Fruit fly (Drosophila melanogaster): ENCODE results near the gene bdwf.

The bdwf gene

DNA sequence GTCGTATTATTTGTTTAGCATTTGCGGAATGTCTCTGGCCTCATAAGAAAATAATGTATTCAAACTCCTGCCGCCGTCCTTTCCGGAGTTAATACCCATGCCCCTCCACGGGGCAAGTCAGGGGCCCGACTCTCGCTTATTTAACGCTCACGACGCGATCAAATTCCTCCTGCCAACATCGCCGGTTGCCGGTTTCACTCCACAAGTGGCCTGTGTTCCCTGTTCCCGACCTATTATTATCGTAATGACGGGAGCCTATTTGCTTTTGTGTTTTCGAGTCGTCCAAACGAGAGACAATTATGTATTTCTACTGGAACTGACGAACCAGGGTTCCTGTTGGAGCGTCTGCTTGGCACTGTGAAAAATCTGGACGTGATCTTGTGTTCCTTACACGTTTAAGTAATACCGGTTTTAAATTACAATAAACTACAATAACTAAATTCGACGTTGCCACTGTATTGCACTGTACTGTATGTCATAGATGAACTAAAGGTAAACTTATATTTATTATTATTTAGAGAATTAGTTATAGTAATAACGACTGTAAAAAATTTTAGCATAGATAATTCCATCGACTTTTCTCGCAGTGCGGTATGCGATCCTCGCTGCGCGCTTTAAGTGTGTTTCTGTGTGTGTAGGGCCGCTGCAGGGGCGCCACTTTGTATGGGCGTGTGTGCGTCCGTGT, 9.7 kb upstream of the bdwf start (continued):
- TF ChIP-seq Xrp1 (GFP tag; IDR thresholded peaks at IDR 0.05), result peak; percentile 77
- TF ChIP-seq Six4 (GFP tag; optimal IDR thresholded peaks at IDR 0.05), result no peak
- peak; percentile 52; the same call in 1 of the 2 replicates for TF ChIP-seq CG17328 (GFP tag; IDR thresholded peaks at IDR 0.05)
- peak; percentile 58 for TF ChIP-seq lbe (GFP tag; optimal IDR thresholded peaks at IDR 0.05)
- TF ChIP-seq CG13424 (tag; optimal IDR thresholded peaks at IDR 0.05), result peak; percentile 33
- TF ChIP-seq CG30403 (GFP tag; optimal IDR thresholded peaks at IDR 0.05), result peak; percentile 39
- TF ChIP-seq CG9876 (GFP tag; optimal IDR thresholded peaks at IDR 0.05), result no peak
- peak; percentile 81 for TF ChIP-seq fd102C (GFP tag; optimal IDR thresholded peaks at IDR 0.05)
- TF ChIP-seq CG15601 (tag; optimal IDR thresholded peaks at IDR 0.05), result peak; percentile 12
- peak; percentile 18 for TF ChIP-seq Max (GFP tag; optimal IDR thresholded peaks at IDR 0.05)
- TF ChIP-seq CG4328 (GFP tag; optimal IDR thresholded peaks at IDR 0.05), result no peak
- peak; percentile 56 for TF ChIP-seq Usf (GFP tag; optimal IDR thresholded peaks at IDR 0.05)
- TF ChIP-seq pum (GFP tag; optimal IDR thresholded peaks at IDR 0.05), result peak; percentile 25
- TF ChIP-seq B-H1 (GFP tag; IDR thresholded peaks at IDR 0.05), result no peak
- TF ChIP-seq E2f1 (GFP tag; IDR thresholded peaks at IDR 0.05), result 0 out of 2 replicates have a peak, but pooled peaks have one; percentile 13
- TF ChIP-seq pb (GFP tag; optimal IDR thresholded peaks at IDR 0.05), result no peak
- TF ChIP-seq CG9727 (GFP tag; optimal IDR thresholded peaks at IDR 0.05), result peak; percentile 89
- peak; percentile 62 for TF ChIP-seq CG8388 (GFP tag; optimal IDR thresholded peaks at IDR 0.05)
- TF ChIP-seq nom (GFP tag; optimal IDR thresholded peaks at IDR 0.05), result peak; percentile 76
- TF ChIP-seq CG2712 (tag; optimal IDR thresholded peaks at IDR 0.05), result peak; percentile 87
- TF ChIP-seq ara (GFP tag; IDR thresholded peaks at IDR 0.05), result 0 out of 2 replicates have a peak, but pooled peaks have one; percentile 42
- TF ChIP-seq Chrac-16 (GFP tag; optimal IDR thresholded peaks at IDR 0.05), result peak; percentile 48
- peak; percentile 16 for TF ChIP-seq CG11504 (tag; optimal IDR thresholded peaks at IDR 0.05)
- peak; percentile 32 for TF ChIP-seq Oli (tag; optimal IDR thresholded peaks at IDR 0.05)
- TF ChIP-seq unpg (GFP tag; optimal IDR thresholded peaks at IDR 0.05), result peak; percentile 41
- TF ChIP-seq Ets65A (GFP tag), result peak; percentile 75
- 0 out of 2 replicates have a peak, but pooled peaks have one; percentile 15 for TF ChIP-seq ssp (GFP tag; IDR thresholded peaks at IDR 0.05)
- TF ChIP-seq org-1 (GFP tag; optimal IDR thresholded peaks at IDR 0.05), result peak; percentile 24
- no peak for TF ChIP-seq stwl (tag; optimal IDR thresholded peaks at IDR 0.05)
- TF ChIP-seq Mes4 (GFP tag; optimal IDR thresholded peaks at IDR 0.05), result no peak
- peak; percentile 65; the same call in 1 of the 3 replicates for TF ChIP-seq CG2199 (GFP tag; IDR thresholded peaks at IDR 0.05)
- TF ChIP-seq CG17361 (GFP tag; IDR thresholded peaks at IDR 0.05), result peak; percentile 66
- peak; percentile 69 for TF ChIP-seq phol (tag; optimal IDR thresholded peaks at IDR 0.05)
- TF ChIP-seq CG3407 (GFP tag; optimal IDR thresholded peaks at IDR 0.05), result peak; percentile 8
- TF ChIP-seq CG2875 (GFP tag; optimal IDR thresholded peaks at IDR 0.05), result peak; percentile 6
- TF ChIP-seq ac (GFP tag; optimal IDR thresholded peaks at IDR 0.05), result peak; percentile 78
- TF ChIP-seq sqz (GFP tag; optimal IDR thresholded peaks at IDR 0.05), result peak; percentile 5
- no peak for TF ChIP-seq abd-A (tag; optimal IDR thresholded peaks at IDR 0.05)
- peak; percentile 62 for TF ChIP-seq CG8924 (tag; optimal IDR thresholded peaks at IDR 0.05)
- no peak for TF ChIP-seq CG32532 (GFP tag; IDR thresholded peaks at IDR 0.05)
- TF ChIP-seq CG1603 (tag; optimal IDR thresholded peaks at IDR 0.05), result peak; percentile 51
- TF ChIP-seq kni (GFP tag; optimal IDR thresholded peaks at IDR 0.05), result peak; percentile 73
- TF ChIP-seq grau (tag; optimal IDR thresholded peaks at IDR 0.05), result peak; percentile 55
- peak; percentile 52 for TF ChIP-seq CG1602 (GFP tag; optimal IDR thresholded peaks at IDR 0.05)
- no peak for TF ChIP-seq so (GFP tag; IDR thresholded peaks at IDR 0.05)
- peak; percentile 10 for TF ChIP-seq jumu (GFP tag; optimal IDR thresholded peaks at IDR 0.05)
- peak; percentile 18; the same call in 1 of the 2 replicates for TF ChIP-seq onecut (GFP tag; IDR thresholded peaks at IDR 0.05)
- peak; percentile 78 for TF ChIP-seq sens (GFP tag)
- peak; percentile 12; the same call in 1 of the 2 replicates for TF ChIP-seq Drgx (GFP tag; IDR thresholded peaks at IDR 0.05)
- no peak for TF ChIP-seq CG8281 (tag; optimal IDR thresholded peaks at IDR 0.05)
